Worm (Caenorhabditis elegans): ENCODE data around the gene F36H1.11.
A peak's percentile ranks its signal among the peaks of the same experiment; 100 is the strongest.

ce11 chrIV:11027560-11027959 is 21.4 kb upstream of the F36H1.11 start:
- no peak for TF ChIP-seq T22C8.4 (GFP tag; IDR thresholded peaks at IDR 0.05)
- no peak for TF ChIP-seq ref-1 (GFP tag; conservative IDR thresholded peaks at IDR 0.05)
- TF ChIP-seq flt-1 (GFP tag; IDR thresholded peaks at IDR 0.05) = peak; percentile 76; the same call in 1 of the 2 replicates
- peak; percentile 76 for TF ChIP-seq cog-1 (tag; optimal IDR thresholded peaks at IDR 0.05)
- no peak for TF ChIP-seq med-1 (GFP tag; optimal IDR thresholded peaks at IDR 0.05; ENCODE audit: insufficient read depth)
- TF ChIP-seq tab-1 (GFP tag; IDR thresholded peaks at IDR 0.05) = no peak
- no peak for TF ChIP-seq ztf-29 (GFP tag; IDR thresholded peaks at IDR 0.05)
- TF ChIP-seq klf-2 (GFP tag; conservative IDR thresholded peaks at IDR 0.05) = no peak

Measured in whole organism, midembryonic.